Fruit fly (Drosophila melanogaster) whole organism, adult: ENCODE measurements around the gene mid.

Source experiments
- CG11617 ChIP-seq: fragments of 200-800 bp; sonication (Bioruptor generic); optimal IDR thresholded peaks from 2 replicates; lab custom pipeline; 2017; ENCODE audit warnings: mild to moderate bottlenecking, missing biosample characterization, missing genetic modification reagents, missing genetic modification characterization
- CG12768 ChIP-seq: fragments of 200-800 bp; sonication (Bioruptor generic); optimal IDR thresholded peaks from 2 replicates; lab custom pipeline; 2017; ENCODE audit warnings: missing biosample characterization, missing genetic modification characterization, mild to moderate bottlenecking, moderate library complexity, missing genetic modification reagents
- CG14711 ChIP-seq: fragments of 200-800 bp; sonication (Bioruptor generic); optimal IDR thresholded peaks from 2 replicates; lab custom pipeline; 2018; ENCODE audit warnings: missing biosample characterization, mild to moderate bottlenecking, missing genetic modification characterization, moderate library complexity
- CG1620 ChIP-seq: fragments of 200-800 bp; sonication (Bioruptor generic); optimal IDR thresholded peaks from 2 replicates; lab custom pipeline; 2016; ENCODE audit warnings: missing biosample characterization, missing genetic modification characterization
- CG33017 ChIP-seq: fragments of 200-800 bp; sonication (Bioruptor generic); optimal IDR thresholded peaks from 2 replicates; lab custom pipeline; 2018; ENCODE audit warnings: missing biosample characterization, mild to moderate bottlenecking, missing genetic modification characterization, moderate library complexity
- CG5204 ChIP-seq: fragments of 200-800 bp; sonication (Bioruptor generic); optimal IDR thresholded peaks from 2 replicates; lab custom pipeline; 2016; ENCODE audit warnings: missing biosample characterization, missing genetic modification characterization
- CG7045 ChIP-seq: fragments of 200-800 bp; sonication (Bioruptor generic); optimal IDR thresholded peaks from 2 replicates; lab custom pipeline; 2017; ENCODE audit warnings: missing biosample characterization, mild to moderate bottlenecking, missing genetic modification characterization
- CG7101 ChIP-seq: fragments of 200-800 bp; sonication (Bioruptor generic); optimal IDR thresholded peaks from 2 replicates; lab custom pipeline; 2018; ENCODE audit warnings: missing biosample characterization, mild to moderate bottlenecking, missing genetic modification characterization, moderate library complexity
- Clk ChIP-seq: fragments of 200-800 bp; sonication (Bioruptor generic); optimal IDR thresholded peaks from 2 replicates; lab custom pipeline; 2017; ENCODE audit warnings: missing biosample characterization, missing genetic modification characterization
- Crg-1 ChIP-seq: fragments of 200-800 bp; sonication (Bioruptor generic); optimal IDR thresholded peaks from 2 replicates; lab custom pipeline; 2016; ENCODE audit warnings: missing biosample characterization, missing genetic modification characterization
- Hr96 ChIP-seq: fragments of 200-800 bp; sonication (Bioruptor generic); optimal IDR thresholded peaks from 2 replicates; lab custom pipeline; 2016; ENCODE audit warnings: missing biosample characterization, missing genetic modification characterization
- Mnt ChIP-seq: fragments of 200-800 bp; sonication (Bioruptor generic); optimal IDR thresholded peaks from 2 replicates; lab custom pipeline; 2016; ENCODE audit warnings: missing biosample characterization, mild to moderate bottlenecking, missing genetic modification characterization
- bab1 ChIP-seq: fragments of 200-800 bp; sonication (Bioruptor generic); optimal IDR thresholded peaks from 3 replicates; lab custom pipeline; 2019; ENCODE audit warnings: missing biosample characterization, mild to moderate bottlenecking, missing genetic modification characterization, moderate library complexity
- cic ChIP-seq: fragments of 200-800 bp; sonication (Bioruptor generic); optimal IDR thresholded peaks from 2 replicates; lab custom pipeline; 2017; ENCODE audit warnings: missing biosample characterization, mild to moderate bottlenecking, missing genetic modification characterization, moderate library complexity
- cnc ChIP-seq, 2 experiments: fragments of >200 bp; optimal IDR thresholded peaks; 2 replicates each; lab custom pipeline; 2017
- kay ChIP-seq: fragments of 200-800 bp; sonication (Bioruptor generic); peaks from one replicate; lab custom pipeline; 2016; ENCODE audit warnings: missing biosample characterization, missing genetic modification characterization, borderline replicate concordance
- ovo ChIP-seq: fragments of 200-800 bp; sonication (Bioruptor generic); optimal IDR thresholded peaks from 2 replicates; lab custom pipeline; 2016; ENCODE audit warnings: missing biosample characterization, missing genetic modification characterization
- pad ChIP-seq: fragments of 200-800 bp; sonication (Bioruptor generic); optimal IDR thresholded peaks from 3 replicates; lab custom pipeline; 2017; ENCODE audit warnings: missing biosample characterization, missing genetic modification characterization, mild to moderate bottlenecking, moderate library complexity, missing genetic modification reagents
- tj ChIP-seq: fragments of 200-800 bp; sonication (Bioruptor generic); optimal IDR thresholded peaks from 3 replicates; lab custom pipeline; 2017; ENCODE audit warnings: missing biosample characterization, mild to moderate bottlenecking, missing genetic modification characterization, moderate library complexity
- toe ChIP-seq: fragments of 200-800 bp; sonication (Bioruptor generic); optimal IDR thresholded peaks from 2 replicates; lab custom pipeline; 2016; ENCODE audit warnings: missing biosample characterization, missing genetic modification characterization

mid gene

DNA sequence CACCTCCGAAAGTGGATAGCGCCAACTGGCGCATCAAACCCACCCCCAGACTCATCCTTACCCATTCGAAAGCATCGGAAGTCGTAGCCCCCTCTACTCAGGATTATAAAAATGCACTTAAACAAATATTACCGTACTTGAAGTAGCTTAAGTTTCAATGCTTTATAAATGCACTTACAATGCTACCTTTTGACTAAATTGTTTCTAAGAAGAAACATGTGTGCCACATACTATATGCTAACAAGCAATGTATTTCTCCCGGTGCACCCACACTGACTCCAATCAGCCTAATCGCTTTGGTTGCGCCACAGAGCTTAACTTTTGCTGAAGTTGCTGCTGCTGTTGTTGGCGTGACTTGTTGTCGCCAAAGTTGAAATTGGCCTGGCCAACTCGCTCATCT is 8.4 kb upstream of the mid start:
- TF ChIP-seq Clk (GFP tag; lab: Kevin White, UChicago), result no peak
- no peak for TF ChIP-seq CG14711 (tag; lab: Kevin White, UChicago)
- TF ChIP-seq ovo, result no peak
- TF ChIP-seq CG11617 (GFP tag; lab: Kevin White, UChicago), result no peak
- TF ChIP-seq CG7045, result no peak
- TF ChIP-seq bab1 (GFP tag; lab: Kevin White, UChicago), result no peak
- no peak for TF ChIP-seq kay

DNA sequence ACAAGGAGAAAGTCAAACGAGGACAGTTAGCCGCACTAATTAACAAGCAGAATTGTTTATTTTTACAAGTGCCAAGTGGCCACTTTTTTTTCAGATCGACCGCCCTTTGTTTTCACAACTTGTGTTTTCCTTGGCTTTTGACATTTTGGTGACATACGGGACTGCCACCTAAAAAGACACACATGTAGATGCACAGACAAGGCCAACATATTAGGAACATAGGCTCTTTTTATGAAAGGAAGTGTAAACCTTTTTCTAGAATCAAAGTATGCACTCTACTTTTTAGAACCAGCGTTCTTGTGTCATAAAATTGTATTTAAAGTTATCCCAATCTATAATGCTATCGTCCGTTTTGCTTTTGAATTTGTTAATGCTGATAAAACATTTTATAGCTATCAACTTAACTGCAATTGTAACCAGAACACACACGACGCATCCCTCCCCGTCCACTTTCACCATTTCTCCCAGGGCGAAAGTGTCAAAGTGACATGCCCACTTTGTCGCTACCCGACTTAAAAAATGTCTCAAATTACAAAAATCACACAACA is 1.6 kb upstream of the mid start:
- TF ChIP-seq Hr96 (GFP tag; lab: Kevin White, UChicago) (no peak), pad (GFP tag; lab: Kevin White, UChicago) (no peak), CG5204 (no peak), Mnt (no peak), CG1620 (no peak), Crg-1 (GFP tag; lab: Kevin White, UChicago) (no peak), cnc (optimal IDR thresholded peaks at IDR 0.05; lab: Kevin White, UChicago) (no peak), kay (no peak), CG33017 (tag; lab: Kevin White, UChicago) (no peak), CG14711 (tag; lab: Kevin White, UChicago) (no peak), CG7045 (no peak), cic (GFP tag; lab: Kevin White, UChicago) (no peak), Clk (GFP tag; lab: Kevin White, UChicago) (no peak), bab1 (GFP tag; lab: Kevin White, UChicago) (no peak), CG12768 (GFP tag; lab: Kevin White, UChicago) (no peak), toe (GFP tag; lab: Kevin White, UChicago) (no peak), ovo (no peak)

DNA sequence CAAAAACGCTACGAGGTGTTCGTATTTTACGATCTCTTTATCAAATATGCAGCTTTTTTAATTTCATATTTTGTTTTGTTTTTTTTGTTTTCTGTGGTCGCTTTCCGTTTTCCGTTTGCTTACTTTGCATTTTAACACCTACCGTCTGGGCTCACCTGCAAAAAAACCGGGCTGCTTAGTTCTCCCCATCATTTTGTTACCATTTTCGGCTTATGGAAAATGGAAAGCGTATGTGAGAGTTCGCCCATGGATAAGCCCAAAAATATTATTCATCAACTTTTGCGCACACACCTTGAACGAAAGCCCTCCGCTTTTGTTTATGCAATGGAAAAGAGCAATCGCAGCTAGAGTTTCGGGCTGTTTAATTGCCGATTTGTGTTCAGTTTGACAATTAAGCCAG is 1.6 kb downstream of the mid start:
- no peak for TF ChIP-seq Clk (GFP tag; lab: Kevin White, UChicago)
- TF ChIP-seq cic (GFP tag; lab: Kevin White, UChicago), result no peak
- no peak for TF ChIP-seq CG5204
- TF ChIP-seq tj (GFP tag; lab: Kevin White, UChicago), result peak; percentile 98
- TF ChIP-seq CG12768 (GFP tag; lab: Kevin White, UChicago), result no peak
- no peak for TF ChIP-seq pad (GFP tag; lab: Kevin White, UChicago)
- TF ChIP-seq CG33017 (tag; lab: Kevin White, UChicago), result no peak
- no peak for TF ChIP-seq kay
- TF ChIP-seq cnc (optimal IDR thresholded peaks at IDR 0.05; lab: Kevin White, UChicago), result no peak
- TF ChIP-seq Hr96 (GFP tag; lab: Kevin White, UChicago), result no peak
- no peak for TF ChIP-seq ovo
- TF ChIP-seq toe (GFP tag; lab: Kevin White, UChicago), result no peak
- no peak for TF ChIP-seq CG7045
- no peak for TF ChIP-seq CG11617 (GFP tag; lab: Kevin White, UChicago)
- no peak for TF ChIP-seq CG1620
- no peak for TF ChIP-seq CG14711 (tag; lab: Kevin White, UChicago)
- TF ChIP-seq bab1 (GFP tag; lab: Kevin White, UChicago), result peak; percentile 33

DNA sequence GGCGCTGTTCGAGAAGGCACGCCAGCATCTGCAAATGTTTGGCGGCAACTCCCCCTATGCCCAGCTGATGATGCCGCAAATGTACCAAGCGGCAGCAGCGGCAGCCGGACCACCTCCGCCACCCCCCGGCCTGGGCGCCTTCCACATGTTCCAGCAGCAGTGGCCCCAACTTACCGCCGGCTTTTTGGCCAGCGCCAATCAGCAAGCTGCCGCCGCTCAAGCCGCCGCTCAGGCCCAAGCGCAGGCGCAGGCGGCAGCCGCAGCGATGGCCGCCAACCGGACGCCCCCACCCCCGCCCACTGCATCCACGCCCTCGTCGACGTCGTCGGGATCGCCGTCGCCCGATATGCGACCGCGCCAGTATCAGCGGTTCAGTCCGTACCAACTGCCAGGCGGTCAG is 4.8 kb downstream of the mid start:
- no peak for TF ChIP-seq toe (GFP tag; lab: Kevin White, UChicago)
- no peak for TF ChIP-seq CG5204
- TF ChIP-seq kay, result no peak
- TF ChIP-seq pad (GFP tag; lab: Kevin White, UChicago), result no peak
- no peak for TF ChIP-seq Hr96 (GFP tag; lab: Kevin White, UChicago)
- no peak for TF ChIP-seq tj (GFP tag; lab: Kevin White, UChicago)
- TF ChIP-seq Clk (GFP tag; lab: Kevin White, UChicago), result no peak
- TF ChIP-seq CG14711 (tag; lab: Kevin White, UChicago), result no peak
- TF ChIP-seq cnc (optimal IDR thresholded peaks at IDR 0.05; lab: Kevin White, UChicago), result no peak

DNA sequence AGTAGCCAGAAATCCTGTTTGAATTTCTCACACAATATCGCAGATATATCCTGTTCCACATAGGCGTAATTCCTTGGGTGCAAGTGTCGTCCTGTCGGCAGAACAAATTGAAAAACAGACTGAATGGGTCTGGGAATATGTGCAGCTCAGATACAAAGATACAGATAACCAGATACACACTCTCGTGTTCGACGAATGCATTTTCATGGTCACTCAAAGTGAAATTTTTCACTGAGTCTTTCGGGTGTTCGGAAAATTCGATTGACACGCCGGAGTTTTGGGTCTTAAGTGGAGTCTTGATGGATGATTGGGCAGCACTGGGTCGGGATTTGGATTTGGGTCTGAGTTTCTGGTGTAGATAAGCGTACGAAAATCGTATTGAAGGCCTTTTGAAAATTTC is 6.4 kb downstream of the mid start:
- no peak for TF ChIP-seq ovo

DNA sequence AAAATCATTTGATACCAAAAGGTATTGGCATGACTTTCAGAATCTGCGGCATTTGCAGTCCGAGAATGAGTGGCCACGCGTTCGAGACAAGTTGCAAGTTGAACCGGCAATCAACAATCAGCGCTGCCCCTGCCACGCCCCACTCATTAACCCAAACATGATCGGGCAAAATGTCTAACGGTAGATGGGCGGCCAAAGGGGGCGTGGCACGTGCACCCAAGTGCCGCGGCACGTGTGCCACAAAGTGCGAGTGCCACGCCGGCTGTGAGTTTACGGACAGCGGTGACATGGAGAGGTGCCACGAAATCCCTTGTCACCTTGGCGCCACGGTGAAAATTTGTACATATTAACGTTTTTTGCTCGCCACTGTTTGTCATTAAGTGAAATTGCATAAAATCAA is 8.0 kb downstream of the mid start:
- TF ChIP-seq pad (GFP tag; lab: Kevin White, UChicago), result no peak
- TF ChIP-seq cic (GFP tag; lab: Kevin White, UChicago), result no peak
- no peak for TF ChIP-seq tj (GFP tag; lab: Kevin White, UChicago)
- no peak for TF ChIP-seq CG11617 (GFP tag; lab: Kevin White, UChicago)
- TF ChIP-seq toe (GFP tag; lab: Kevin White, UChicago), result no peak
- no peak for TF ChIP-seq bab1 (GFP tag; lab: Kevin White, UChicago)
- no peak for TF ChIP-seq CG12768 (GFP tag; lab: Kevin White, UChicago)
- no peak for TF ChIP-seq CG14711 (tag; lab: Kevin White, UChicago)
- TF ChIP-seq cnc (optimal IDR thresholded peaks at IDR 0.05; lab: Kevin White, UChicago), result no peak
- TF ChIP-seq CG1620, result no peak
- no peak for TF ChIP-seq Crg-1 (GFP tag; lab: Kevin White, UChicago)

DNA sequence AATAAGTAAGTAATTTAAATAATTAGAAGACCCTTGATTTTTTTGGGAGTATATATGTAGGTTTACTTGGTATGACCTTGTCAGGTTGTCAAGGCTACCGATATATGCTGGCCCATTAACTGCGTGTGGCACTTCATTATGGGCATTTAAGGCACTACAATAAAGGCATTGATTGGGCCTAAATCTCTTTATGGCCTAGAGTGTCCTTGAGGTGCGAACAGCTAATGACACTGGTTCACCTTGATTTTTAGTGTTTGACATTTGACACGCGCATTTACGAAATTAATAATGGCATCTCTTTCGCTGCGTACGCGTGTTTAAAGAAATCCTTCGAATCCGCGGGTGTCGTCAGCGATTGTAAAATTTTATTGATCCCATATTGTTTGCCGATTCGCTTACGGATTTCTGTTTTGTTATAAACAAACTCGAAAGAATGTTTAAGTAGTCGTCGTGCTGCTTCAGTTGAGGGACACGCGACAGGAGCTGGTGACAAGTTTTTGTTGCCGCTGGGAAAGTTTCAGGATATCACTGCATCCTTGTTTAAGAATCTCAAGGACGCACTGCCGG is 12.5 kb downstream of the mid start:
- TF ChIP-seq CG12768 (GFP tag; lab: Kevin White, UChicago), result no peak
- TF ChIP-seq CG5204, result no peak
- no peak for TF ChIP-seq CG33017 (tag; lab: Kevin White, UChicago)
- no peak for TF ChIP-seq toe (GFP tag; lab: Kevin White, UChicago)
- no peak for TF ChIP-seq CG7101 (tag; lab: Kevin White, UChicago)
- TF ChIP-seq ovo, result no peak
- no peak for TF ChIP-seq cic (GFP tag; lab: Kevin White, UChicago)
- no peak for TF ChIP-seq CG7045
- no peak for TF ChIP-seq bab1 (GFP tag; lab: Kevin White, UChicago)
